Worm (Caenorhabditis elegans) whole organism, young adult: ENCODE measurements around the gene Y69E1A.5.

ENCODE experiments used
- B0035.1 ChIP-seq: sonication (generic microtip); optimal IDR thresholded peaks from 2 replicates; lab custom pipeline; 2016; ENCODE audit warnings: missing genetic modification characterization, mild to moderate bottlenecking, missing compliant biosample characterization, missing genotype, missing genetic modification reagents
- B0261.1 ChIP-seq: sonication (generic microtip); optimal IDR thresholded peaks from 2 replicates; lab custom pipeline; 2016; ENCODE audit warnings: mild to moderate bottlenecking, missing genetic modification characterization, moderate library complexity, missing compliant biosample characterization
- F10E7.11 ChIP-seq: sonication (generic microtip); optimal IDR thresholded peaks from 2 replicates; lab custom pipeline; 2017; ENCODE audit warnings: mild to moderate bottlenecking, missing genetic modification characterization, moderate library complexity, missing compliant biosample characterization
- F33H1.4 ChIP-seq: fragments of 200-800 bp; sonication (Bioruptor generic); IDR thresholded peaks from 2 replicates; pipeline ENCODE4 v1.3.6; 2022; ENCODE audit warnings: missing genetic modification reagents, missing genetic modification characterization, missing compliant biosample characterization
- F37B4.10 ChIP-seq: fragments of 200-800 bp; sonication (Bioruptor generic); IDR thresholded peaks from 2 replicates; pipeline ENCODE4 v1.3.6; 2022; ENCODE audit warnings: missing genetic modification characterization, missing compliant biosample characterization
- K11D2.4 ChIP-seq: fragments of 200-800 bp; sonication (Bioruptor generic); IDR thresholded peaks from 2 replicates; pipeline ENCODE4 v1.3.6; 2022; ENCODE audit warnings: missing genetic modification reagents, missing genetic modification characterization, missing compliant biosample characterization
- K12H6.12 ChIP-seq: fragments of 200-800 bp; sonication (Bioruptor generic); optimal IDR thresholded peaks from 2 replicates; lab custom pipeline; 2018; ENCODE audit warnings: mild to moderate bottlenecking, missing genetic modification characterization, missing compliant biosample characterization
- bed-1 ChIP-seq: fragments of 200-800 bp; sonication (Bioruptor generic); IDR thresholded peaks from 2 replicates; pipeline ENCODE4 v1.3.6; 2022; ENCODE audit warnings: missing genetic modification reagents, missing genetic modification characterization, missing compliant biosample characterization
- cebp-1 ChIP-seq, 2 experiments: fragments of 200-800 bp in 1 of 2; sonication (Bioruptor generic) in 1 of 2; sonication (generic microtip) in 1 of 2; IDR thresholded peaks in 1 of 2; optimal IDR thresholded peaks in 1 of 2; 2 replicates each; pipeline versions ENCODE4 v1.3.6 to Lab custom; 2017 to 2022; ENCODE audit warnings: missing compliant biosample characterization in 2 of 2, missing genetic modification characterization in 2 of 2, mild to moderate bottlenecking in 1 of 2, missing genetic modification reagents in 1 of 2, moderate library complexity in 1 of 2
- ceh-27 ChIP-seq: fragments of 200-800 bp; sonication (Bioruptor generic); optimal IDR thresholded peaks from 2 replicates; lab custom pipeline; 2018; ENCODE audit warnings: mild to moderate bottlenecking, missing genetic modification characterization, moderate library complexity, missing compliant biosample characterization
- ceh-91 ChIP-seq: fragments of 200-800 bp; sonication (Bioruptor generic); IDR thresholded peaks from 2 replicates; pipeline ENCODE4 v1.3.6; 2022; ENCODE audit warnings: missing genetic modification reagents, missing genetic modification characterization, missing compliant biosample characterization
- chd-7 ChIP-seq: sonication (generic microtip); optimal IDR thresholded peaks from 2 replicates; lab custom pipeline; 2016; ENCODE audit warnings: mild to moderate bottlenecking, missing genetic modification characterization, moderate library complexity, missing compliant biosample characterization
- gei-17 ChIP-seq: fragments of 200-800 bp; sonication (Bioruptor generic); optimal IDR thresholded peaks from 2 replicates; lab custom pipeline; 2018; ENCODE audit warnings: mild to moderate bottlenecking, missing genetic modification characterization, missing compliant biosample characterization
- hmg-1.2 ChIP-seq: fragments of 200-800 bp; sonication (Bioruptor generic); IDR thresholded peaks from 2 replicates; pipeline ENCODE4 v1.3.6; 2022; ENCODE audit warnings: missing genetic modification reagents, missing genetic modification characterization, missing compliant biosample characterization
- hsf-1 ChIP-seq: fragments of 200-800 bp; sonication (Bioruptor generic); IDR thresholded peaks from 2 replicates; pipeline ENCODE4 v1.3.6; 2022; ENCODE audit warnings: missing genetic modification reagents, missing genetic modification characterization, missing compliant biosample characterization
- let-607 ChIP-seq, 2 experiments: fragments of 200-800 bp in 1 of 2; sonication (Bioruptor generic) in 1 of 2; sonication (generic microtip) in 1 of 2; optimal IDR thresholded peaks; 2 replicates each; lab custom pipeline; 2016 to 2018; ENCODE audit warnings: mild to moderate bottlenecking in 2 of 2, missing compliant biosample characterization in 2 of 2, missing genetic modification characterization in 2 of 2, moderate library complexity in 2 of 2, missing genotype in 1 of 2
- lin-26 ChIP-seq: fragments of 200-800 bp; sonication (Bioruptor generic); IDR thresholded peaks from 2 replicates; pipeline ENCODE4 v1.3.6; 2022; ENCODE audit warnings: missing genetic modification reagents, missing genetic modification characterization, missing compliant biosample characterization
- lin-35 ChIP-seq, 3 experiments: fragments of 150-350 bp in 2 of 3; sonication (generic microtip) in 1 of 3; optimal IDR thresholded peaks; 2 replicates each; lab custom pipeline; 2014 to 2018; ENCODE audit warnings: missing biosample characterization in 3 of 3, missing genetic modification characterization in 3 of 3, missing genetic modification reagents in 3 of 3
- lin-54 ChIP-seq: fragments of 200-800 bp; sonication (Bioruptor generic); optimal IDR thresholded peaks from 2 replicates; lab custom pipeline; 2018; ENCODE audit warnings: mild to moderate bottlenecking, missing genetic modification characterization, missing compliant biosample characterization
- lir-1 ChIP-seq: fragments of 200-800 bp; sonication (Bioruptor generic); conservative IDR thresholded peaks from 2 replicates; pipeline ENCODE4 v1.3.6; 2022; ENCODE audit warnings: missing genetic modification reagents, missing genetic modification characterization, missing compliant biosample characterization
- lsl-1 ChIP-seq: fragments of 200-800 bp; sonication (Bioruptor generic); optimal IDR thresholded peaks from 2 replicates; lab custom pipeline; 2018; ENCODE audit warnings: mild to moderate bottlenecking, missing genetic modification characterization, moderate library complexity, missing compliant biosample characterization
- madf-10 ChIP-seq: sonication (generic microtip); optimal IDR thresholded peaks from 2 replicates; lab custom pipeline; 2016; ENCODE audit warnings: mild to moderate bottlenecking, missing genetic modification characterization, missing compliant biosample characterization
- madf-6 ChIP-seq: fragments of 200-800 bp; sonication (Bioruptor generic); IDR thresholded peaks from 2 replicates; pipeline ENCODE4 v1.3.6; 2022; ENCODE audit warnings: missing genetic modification reagents, missing genetic modification characterization, missing compliant biosample characterization
- madf-8 ChIP-seq: fragments of 200-800 bp; sonication (Bioruptor generic); conservative IDR thresholded peaks from 2 replicates; pipeline ENCODE4 v1.3.6; 2022; ENCODE audit warnings: missing genetic modification reagents, missing genetic modification characterization, missing compliant biosample characterization
- mcd-1 ChIP-seq: fragments of 200-800 bp; sonication (Bioruptor generic); IDR thresholded peaks from 2 replicates; pipeline ENCODE4 v1.3.6; 2022; ENCODE audit warnings: missing genetic modification reagents, missing genetic modification characterization, missing compliant biosample characterization
- nfyb-1 ChIP-seq: fragments of 200-800 bp; sonication (Bioruptor generic); IDR thresholded peaks from 2 replicates; pipeline ENCODE4 v1.3.6; 2022; ENCODE audit warnings: missing genetic modification reagents, missing genetic modification characterization, missing compliant biosample characterization
- nhr-80 ChIP-seq: sonication (generic microtip); optimal IDR thresholded peaks from 2 replicates; lab custom pipeline; 2016; ENCODE audit warnings: missing genetic modification characterization, missing compliant biosample characterization
- nhr-90 ChIP-seq: sonication (generic microtip); optimal IDR thresholded peaks from 2 replicates; lab custom pipeline; 2016; ENCODE audit warnings: missing genotype, mild to moderate bottlenecking, missing genetic modification characterization, missing compliant biosample characterization
- pbrm-1 ChIP-seq: fragments of 200-800 bp; sonication (Bioruptor generic); IDR thresholded peaks from 2 replicates; pipeline ENCODE4 v1.3.6; 2022; ENCODE audit warnings: missing genetic modification reagents, missing genetic modification characterization, missing compliant biosample characterization
- snpc-1.1 ChIP-seq: sonication (generic microtip); optimal IDR thresholded peaks from 2 replicates; lab custom pipeline; 2017; ENCODE audit warnings: missing genetic modification characterization, mild to moderate bottlenecking, missing compliant biosample characterization, antibody characterized with exemption, moderate library complexity, missing genotype, missing genetic modification reagents; ENCODE audit not compliant: insufficient read depth
- snpc-3.4 ChIP-seq: sonication (generic microtip); optimal IDR thresholded peaks from 2 replicates; lab custom pipeline; 2017; ENCODE audit warnings: missing genetic modification characterization, mild to moderate bottlenecking, missing compliant biosample characterization, antibody characterized with exemption, moderate library complexity, missing genotype, missing genetic modification reagents
- snpc-4 ChIP-seq, 5 experiments: fragments of 150-350 bp in 1 of 5; sonication (generic microtip) in 4 of 5; optimal IDR thresholded peaks; 2 replicates each; lab custom pipeline; 2014 to 2018; ENCODE audit warnings: missing genetic modification characterization in 5 of 5, missing biosample characterization in 3 of 5, antibody characterized with exemption in 2 of 5, mild to moderate bottlenecking in 2 of 5, missing compliant biosample characterization in 2 of 5, missing genotype in 2 of 5, moderate library complexity in 2 of 5, missing genetic modification reagents in 1 of 5
- somi-1 ChIP-seq: fragments of 200-800 bp; sonication (Bioruptor generic); optimal IDR thresholded peaks from 2 replicates; lab custom pipeline; 2018; ENCODE audit warnings: mild to moderate bottlenecking, missing genetic modification characterization, missing compliant biosample characterization
- tbp1 ChIP-seq: fragments of 200-800 bp; sonication (Bioruptor generic); optimal IDR thresholded peaks from 2 replicates; lab custom pipeline; 2018; ENCODE audit warnings: mild to moderate bottlenecking, missing genetic modification characterization, missing compliant biosample characterization
- xnd-1 ChIP-seq: sonication (generic microtip); optimal IDR thresholded peaks from 2 replicates; lab custom pipeline; 2016; ENCODE audit warnings: missing genotype, missing genetic modification reagents, missing genetic modification characterization, missing compliant biosample characterization
- zfh-2 ChIP-seq: fragments of 200-800 bp; sonication (Bioruptor generic); conservative IDR thresholded peaks from 2 replicates; pipeline ENCODE4 v1.3.6; 2022; ENCODE audit warnings: missing genetic modification reagents, missing genetic modification characterization, missing compliant biosample characterization
- ztf-22 ChIP-seq: fragments of 200-800 bp; sonication (Bioruptor generic); optimal IDR thresholded peaks from 2 replicates; lab custom pipeline; 2018; ENCODE audit warnings: mild to moderate bottlenecking, missing genetic modification characterization, moderate library complexity, missing compliant biosample characterization
- ztf-26 ChIP-seq: sonication (generic microtip); optimal IDR thresholded peaks from 2 replicates; lab custom pipeline; 2017; ENCODE audit warnings: missing genetic modification characterization, missing compliant biosample characterization

Gene Y69E1A.5

DNA sequence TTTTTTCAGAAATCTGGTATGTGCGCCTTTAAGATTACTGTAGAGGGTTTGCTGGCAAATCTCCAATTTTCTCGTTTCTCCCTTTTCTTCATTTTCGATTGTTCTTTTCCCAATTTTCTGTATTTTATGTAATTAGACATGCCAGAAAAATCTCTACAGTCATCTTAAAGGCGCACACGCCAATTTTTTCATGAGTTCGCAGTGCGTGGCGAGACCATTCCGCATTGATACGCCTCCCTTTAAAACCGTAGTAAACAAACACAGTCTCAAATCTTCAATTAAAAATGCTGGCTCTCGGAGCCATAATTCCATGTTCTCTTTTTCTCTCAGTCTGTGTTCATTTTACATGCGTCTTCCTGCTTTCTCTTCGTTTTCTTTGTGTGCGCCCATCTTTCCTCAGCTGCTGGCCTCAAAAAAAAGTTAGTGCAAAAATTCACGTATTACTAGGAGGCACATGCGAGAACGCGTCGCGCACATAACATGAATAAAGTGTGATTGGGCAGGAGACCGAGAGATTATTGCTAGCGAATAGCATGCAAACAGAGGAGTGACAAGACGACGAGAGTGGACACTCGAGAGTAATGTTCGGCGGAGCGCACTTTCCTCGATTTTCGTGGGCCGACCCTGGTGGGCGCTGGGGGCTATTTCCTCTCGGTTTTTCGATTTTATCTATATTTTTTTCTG is 38.4 kb downstream of the Y69E1A.5 start (continued):
- TF ChIP-seq pbrm-1 (GFP tag; lab: Robert Waterston, UW) (0 out of 2 replicates have a peak, but pooled peaks have one; percentile 32), K11D2.4 (GFP tag; lab: Robert Waterston, UW) (0 out of 2 replicates have a peak, but pooled peaks have one; percentile 33), lin-35 (GFP tag; optimal IDR thresholded peaks at IDR 0.05; lab: Kevin White, UChicago) (peak in 1 of 3 experiments; percentile 28), madf-10 (peak; percentile 44), B0261.1 (tag; lab: Kevin White, UChicago) (no peak), snpc-4 (GFP tag; optimal IDR thresholded peaks at IDR 0.05; lab: Kevin White, UChicago) (no peak), snpc-4 (tag; optimal IDR thresholded peaks at IDR 0.05; lab: Kevin White, UChicago) (peak in 3 of 4 experiments; percentile 29 to 65 (median 39)), lir-1 (GFP tag; lab: Robert Waterston, UW) (peak; percentile 74; the same call in 1 of the 2 replicates), nhr-80 (tag; lab: Kevin White, UChicago) (peak; percentile 83), B0035.1 (tag; lab: Kevin White, UChicago) (no peak), ceh-27 (peak; percentile 87), lsl-1 (GFP tag; lab: Kevin White, UChicago) (peak; percentile 93), F37B4.10 (no peak), zfh-2 (GFP tag; lab: Robert Waterston, UW) (peak; percentile 85), let-607 (tag; optimal IDR thresholded peaks at IDR 0.05; lab: Kevin White, UChicago) (no peak), madf-6 (GFP tag; lab: Robert Waterston, UW) (peak; percentile 96), cebp-1 (GFP tag; IDR thresholded peaks at IDR 0.05; lab: Robert Waterston, UW) (no peak), cebp-1 (tag; optimal IDR thresholded peaks at IDR 0.05; lab: Kevin White, UChicago) (peak; percentile 78), tbp1 (GFP tag; lab: Kevin White, UChicago) (peak; percentile 38), nfyb-1 (GFP tag; lab: Robert Waterston, UW) (peak; percentile 62; the same call in 1 of the 2 replicates), lin-54 (GFP tag; lab: Kevin White, UChicago) (peak; percentile 46), ztf-26 (peak; percentile 59), F33H1.4 (GFP tag; lab: Robert Waterston, UW) (peak; percentile 92), madf-8 (GFP tag; lab: Robert Waterston, UW) (peak; percentile 91), xnd-1 (peak; percentile 70), hmg-1.2 (GFP tag; lab: Robert Waterston, UW) (peak; percentile 91), somi-1 (GFP tag; lab: Kevin White, UChicago) (peak; percentile 38), lin-26 (0 out of 2 replicates have a peak, but pooled peaks have one; percentile 40), K12H6.12 (tag; lab: Kevin White, UChicago) (peak; percentile 77), snpc-1.1 (tag; lab: Kevin White, UChicago) (no peak), ztf-22 (no peak), gei-17 (peak; percentile 24), nhr-90 (tag; lab: Kevin White, UChicago) (peak; percentile 16), mcd-1 (peak; percentile 81), chd-7 (tag; lab: Kevin White, UChicago) (peak; percentile 58), hsf-1 (GFP tag; lab: Robert Waterston, UW) (no peak), ceh-91 (GFP tag; lab: Robert Waterston, UW) (peak; percentile 68), F10E7.11 (tag; lab: Kevin White, UChicago) (no peak), bed-1 (GFP tag; lab: Robert Waterston, UW) (no peak), snpc-3.4 (tag; lab: Kevin White, UChicago) (peak; percentile 25)
- TF ChIP-seq, all 124 proteins: peak for 38
